Fruit fly (Drosophila melanogaster) whole organism, wandering third instar larva: Measurements from ENCODE around the gene Golgin84.

Experiments
- Abd-B ChIP-seq: fragments of >200 bp; optimal IDR thresholded peaks from 2 replicates; lab custom pipeline; 2017; ENCODE audit warnings: missing biosample characterization, missing genetic modification characterization
- CG32264 ChIP-seq: fragments of 200-800 bp; sonication (Bioruptor generic); optimal IDR thresholded peaks from 2 replicates; lab custom pipeline; 2016; ENCODE audit warnings: missing biosample characterization, missing genetic modification characterization
- CG9705 ChIP-seq: fragments of 200-800 bp; sonication (Bioruptor generic); optimal IDR thresholded peaks from 2 replicates; lab custom pipeline; 2018; ENCODE audit warnings: missing biosample characterization, mild to moderate bottlenecking, missing genetic modification characterization
- CrebA ChIP-seq: fragments of 200-800 bp; sonication (Bioruptor generic); optimal IDR thresholded peaks from 2 replicates; lab custom pipeline; 2016; ENCODE audit warnings: missing biosample characterization, mild to moderate bottlenecking, missing genetic modification characterization, borderline replicate concordance
- Dfd ChIP-seq: fragments of >200 bp; optimal IDR thresholded peaks from 2 replicates; lab custom pipeline; 2017; ENCODE audit warnings: missing biosample characterization, missing genetic modification characterization
- Dif ChIP-seq: fragments of 200-275, 200-300 bp; sonication (Bioruptor generic); optimal IDR thresholded peaks from 2 replicates; lab custom pipeline; 2018; ENCODE audit warnings: missing biosample characterization, missing genetic modification characterization; ENCODE audit not compliant: partially characterized antibody
- GATAd ChIP-seq: sonication (Bioruptor generic); optimal IDR thresholded peaks from 2 replicates; lab custom pipeline; 2016; ENCODE audit warnings: missing biosample characterization, missing genetic modification characterization
- HLH106 ChIP-seq: fragments of 200-800 bp; optimal IDR thresholded peaks from 3 replicates; lab custom pipeline; 2019; ENCODE audit warnings: missing biosample characterization, mild to moderate bottlenecking, missing genetic modification characterization, moderate library complexity
- Hr78 ChIP-seq: fragments of >200 bp; optimal IDR thresholded peaks from 2 replicates; lab custom pipeline; 2017; ENCODE audit warnings: missing biosample characterization, missing genetic modification characterization
- Hr83 ChIP-seq: fragments of 200-300 bp; sonication (Bioruptor generic); optimal IDR thresholded peaks from 2 replicates; lab custom pipeline; 2016; ENCODE audit warnings: missing biosample characterization, mild to moderate bottlenecking, missing genetic modification characterization, moderate library complexity; ENCODE audit not compliant: poor library complexity, severe bottlenecking
- Myc ChIP-seq: fragments of >200 bp; optimal IDR thresholded peaks from 2 replicates; lab custom pipeline; 2017
- N ChIP-seq: fragments of >200 bp; optimal IDR thresholded peaks from 2 replicates; lab custom pipeline; 2018; ENCODE audit warnings: missing biosample characterization, missing external identifiers, missing genetic modification characterization
- OdsH ChIP-seq: fragments of 200-800 bp; sonication (Bioruptor generic); optimal IDR thresholded peaks from 2 replicates; lab custom pipeline; 2016; ENCODE audit warnings: missing biosample characterization, mild to moderate bottlenecking, missing genetic modification characterization
- Rel ChIP-seq, 2 experiments: fragments of 200-800 bp; sonication (Bioruptor generic) in 1 of 2; optimal IDR thresholded peaks; 2 replicates in 1 of 2; 3 replicates in 1 of 2; lab custom pipeline; 2016 to 2019; ENCODE audit warnings: mild to moderate bottlenecking in 2 of 2, missing biosample characterization in 2 of 2, missing genetic modification characterization in 2 of 2, moderate library complexity in 1 of 2
- Sp1 ChIP-seq: fragments of 200-800 bp; sonication (Bioruptor generic); optimal IDR thresholded peaks from 3 replicates; lab custom pipeline; 2019; ENCODE audit warnings: missing biosample characterization, mild to moderate bottlenecking, missing genetic modification characterization, moderate library complexity
- Vsx2 ChIP-seq: fragments of 200-300, 225-300 bp; sonication (Bioruptor generic); optimal IDR thresholded peaks from 2 replicates; lab custom pipeline; 2018; ENCODE audit warnings: missing biosample characterization, missing genetic modification characterization; ENCODE audit not compliant: partially characterized antibody
- dl ChIP-seq, 2 experiments: fragments of 175-275, 200-275 bp in 1 of 2; fragments of 200-275 bp in 1 of 2; sonication (Bioruptor generic); optimal IDR thresholded peaks; lab custom pipeline; 2018; ENCODE audit warnings: mild to moderate bottlenecking in 2 of 2, missing biosample characterization in 2 of 2, missing genetic modification characterization in 2 of 2, moderate library complexity in 2 of 2; ENCODE audit not compliant: partially characterized antibody in 2 of 2, insufficient read depth in 1 of 2
- dmrt93B ChIP-seq: fragments of 200-800 bp; sonication (Bioruptor generic); optimal IDR thresholded peaks from 2 replicates; lab custom pipeline; 2018; ENCODE audit warnings: missing biosample characterization, mild to moderate bottlenecking, missing genetic modification characterization
- dsf ChIP-seq: sonication (Bioruptor generic); optimal IDR thresholded peaks from 2 replicates; lab custom pipeline; 2016; ENCODE audit warnings: missing biosample characterization, missing genetic modification characterization, borderline replicate concordance
- ey ChIP-seq: fragments of 200-800 bp; sonication (Bioruptor generic); optimal IDR thresholded peaks from 2 replicates; lab custom pipeline; 2016; ENCODE audit warnings: missing biosample characterization, missing genetic modification characterization
- foxo ChIP-seq, 2 experiments: fragments of 200-800 bp; sonication (Bioruptor generic); optimal IDR thresholded peaks; 2 replicates in 1 of 2; 3 replicates in 1 of 2; lab custom pipeline; 2016 to 2017; ENCODE audit warnings: missing biosample characterization in 2 of 2, missing genetic modification characterization in 2 of 2
- fru ChIP-seq: fragments of 200-800 bp; sonication (Bioruptor generic); optimal IDR thresholded peaks from 3 replicates; lab custom pipeline; 2016; ENCODE audit warnings: missing biosample characterization, mild to moderate bottlenecking, missing genetic modification characterization
- h ChIP-seq: fragments of 200-800 bp; sonication (Bioruptor generic); optimal IDR thresholded peaks from 3 replicates; lab custom pipeline; 2016; ENCODE audit warnings: missing biosample characterization, mild to moderate bottlenecking, missing genetic modification characterization
- jim ChIP-seq: fragments of 175-275, 200-325 bp; sonication (Bioruptor generic); optimal IDR thresholded peaks from 2 replicates; lab custom pipeline; 2016; ENCODE audit warnings: missing biosample characterization, mild to moderate bottlenecking, missing genetic modification characterization
- lola ChIP-seq: fragments of >200 bp; optimal IDR thresholded peaks from 2 replicates; lab custom pipeline; 2017; ENCODE audit warnings: missing biosample characterization, missing genetic modification characterization
- pan ChIP-seq: fragments of >200 bp; optimal IDR thresholded peaks from 2 replicates; lab custom pipeline; 2017
- psq ChIP-seq: fragments of 200-800 bp; sonication (Bioruptor generic); optimal IDR thresholded peaks from 3 replicates; lab custom pipeline; 2017; ENCODE audit warnings: missing biosample characterization, mild to moderate bottlenecking, missing genetic modification characterization, moderate library complexity
- rgr ChIP-seq: fragments of 200-800 bp; sonication (Bioruptor generic); optimal IDR thresholded peaks from 3 replicates; lab custom pipeline; 2016; ENCODE audit warnings: missing biosample characterization, mild to moderate bottlenecking, missing genetic modification characterization
- sv ChIP-seq: fragments of 200-800 bp; sonication (Bioruptor generic); optimal IDR thresholded peaks from 3 replicates; lab custom pipeline; 2016; ENCODE audit warnings: missing biosample characterization, missing genetic modification characterization
- tai ChIP-seq: sonication (Bioruptor generic); optimal IDR thresholded peaks from 2 replicates; lab custom pipeline; 2016; ENCODE audit warnings: missing biosample characterization, missing genetic modification characterization

The Golgin84 gene

DNA sequence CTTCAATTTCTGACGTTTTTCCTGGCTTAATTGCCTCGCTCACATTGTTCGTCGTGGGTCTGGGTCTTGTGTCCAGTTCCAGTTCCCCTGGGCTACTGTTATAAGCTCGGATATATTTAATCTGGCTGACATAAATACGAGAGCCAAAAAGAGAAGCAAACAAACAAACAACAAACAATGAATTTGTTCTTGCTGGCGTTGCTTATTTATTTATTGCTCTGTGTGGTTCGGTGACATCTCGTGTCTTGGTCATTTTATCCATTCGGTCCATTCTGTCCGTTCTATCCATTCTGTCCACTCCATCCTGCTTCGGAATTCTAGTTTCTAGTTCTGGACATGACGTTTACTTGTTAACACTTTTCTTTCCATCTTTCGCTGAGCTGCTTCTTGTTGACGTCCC lies 27.2 kb upstream of the Golgin84 start, which contains the start of gene CG17780:
Gene CG17780 (minus strand): TSS at position 101 of the 400 bp plus-strand sequence.
- no peak for TF ChIP-seq lola (GFP tag; lab: Kevin White, UChicago)

dm6 chr3R:24376565-24376964 lies 18.8 kb upstream of the Golgin84 start, which contains the start of gene CG33342:
CG33342 (plus strand) TSS chr3R:24376865.
- TF ChIP-seq tai (GFP tag; lab: Kevin White, UChicago) = no peak
- no peak for TF ChIP-seq N (GFP tag; lab: Kevin White, UChicago)
- no peak for TF ChIP-seq lola (GFP tag; lab: Kevin White, UChicago)
- no peak for TF ChIP-seq dl (GFP tag; optimal IDR thresholded peaks at IDR 0.05; lab: Kevin White, UChicago; ENCODE audit: insufficient read depth in 1 of 2, partially characterized antibody in 2 of 2)
- no peak for TF ChIP-seq pan
- no peak for TF ChIP-seq CrebA (GFP tag; lab: Kevin White, UChicago)
- TF ChIP-seq CG32264 (GFP tag; lab: Kevin White, UChicago) = no peak
- TF ChIP-seq dmrt93B (GFP tag; lab: Kevin White, UChicago) = no peak
- TF ChIP-seq Dif (GFP tag; lab: Kevin White, UChicago) = no peak
- no peak for TF ChIP-seq OdsH
- no peak for TF ChIP-seq psq (GFP tag; lab: Kevin White, UChicago)
- TF ChIP-seq rgr (GFP tag; lab: Kevin White, UChicago) = no peak

DNA sequence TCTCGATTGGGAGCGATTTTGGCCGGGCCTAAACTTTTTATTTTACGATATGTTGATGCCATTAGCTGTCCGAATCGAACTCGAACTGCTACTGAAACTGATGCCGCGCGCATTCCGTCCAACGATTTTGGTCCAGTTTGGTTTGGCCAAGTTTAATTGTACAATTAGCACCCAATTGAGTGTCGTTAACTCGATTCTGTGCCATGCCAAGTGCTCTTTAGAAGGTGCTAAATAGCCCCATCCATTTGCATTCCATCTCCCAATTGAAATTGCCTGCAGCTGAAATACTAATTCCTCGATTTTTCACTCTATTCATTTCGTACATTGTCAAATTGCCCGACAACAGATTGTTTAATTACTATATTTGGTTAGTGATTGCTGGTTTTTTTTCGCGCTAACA lies 17.8 kb upstream of the Golgin84 start, which contains the start of gene CG17781:
Gene CG17781 (minus strand): TSS at position 101 of the 400 bp plus-strand sequence.
- TF ChIP-seq fru (no peak), dl (GFP tag; optimal IDR thresholded peaks at IDR 0.05; lab: Kevin White, UChicago; ENCODE audit: insufficient read depth in 1 of 2, partially characterized antibody in 2 of 2) (no peak), CG9705 (GFP tag; lab: Kevin White, UChicago) (no peak), N (GFP tag; lab: Kevin White, UChicago) (no peak), dsf (GFP tag; lab: Kevin White, UChicago) (no peak)

- TF ChIP-seq dmrt93B (GFP tag; lab: Kevin White, UChicago) = no peak
- TF ChIP-seq CG9705 (GFP tag; lab: Kevin White, UChicago) = no peak
- no peak for TF ChIP-seq foxo (GFP tag; optimal IDR thresholded peaks at IDR 0.05; lab: Kevin White, UChicago)
- TF ChIP-seq N (GFP tag; lab: Kevin White, UChicago) = no peak
- TF ChIP-seq dl (GFP tag; optimal IDR thresholded peaks at IDR 0.05; lab: Kevin White, UChicago; ENCODE audit: insufficient read depth in 1 of 2, partially characterized antibody in 2 of 2) = no peak
- TF ChIP-seq Dfd (GFP tag; lab: Kevin White, UChicago) = no peak
- no peak for TF ChIP-seq ey (GFP tag; lab: Kevin White, UChicago)
- no peak for TF ChIP-seq fru
- no peak for TF ChIP-seq Rel (GFP tag; optimal IDR thresholded peaks at IDR 0.05; lab: Kevin White, UChicago)
- no peak for TF ChIP-seq Rel (tag; optimal IDR thresholded peaks at IDR 0.05; lab: Kevin White, UChicago)
- TF ChIP-seq rgr (GFP tag; lab: Kevin White, UChicago) = no peak
- no peak for TF ChIP-seq Hr78 (GFP tag; lab: Kevin White, UChicago)
- TF ChIP-seq sv (GFP tag; lab: Kevin White, UChicago) = no peak
- TF ChIP-seq Sp1 = no peak
- no peak for TF ChIP-seq GATAd
Measured at dm6 chr3R:24372662-24373061, 14.9 kb upstream of the Golgin84 start, which contains the start of gene CG17782. CG17782 (minus strand) TSS chr3R:24372762.

dm6 chr3R:24369268-24369667 lies 11.5 kb upstream of the Golgin84 start, which contains the start of gene CG13614:
CG13614 (plus strand) TSS chr3R:24369568.
- TF ChIP-seq Rel (GFP tag; optimal IDR thresholded peaks at IDR 0.05; lab: Kevin White, UChicago) (no peak), Rel (tag; optimal IDR thresholded peaks at IDR 0.05; lab: Kevin White, UChicago) (no peak), GATAd (no peak), dmrt93B (GFP tag; lab: Kevin White, UChicago) (no peak), HLH106 (no peak), Dfd (GFP tag; lab: Kevin White, UChicago) (no peak), rgr (GFP tag; lab: Kevin White, UChicago) (no peak), ey (GFP tag; lab: Kevin White, UChicago) (no peak)

DNA sequence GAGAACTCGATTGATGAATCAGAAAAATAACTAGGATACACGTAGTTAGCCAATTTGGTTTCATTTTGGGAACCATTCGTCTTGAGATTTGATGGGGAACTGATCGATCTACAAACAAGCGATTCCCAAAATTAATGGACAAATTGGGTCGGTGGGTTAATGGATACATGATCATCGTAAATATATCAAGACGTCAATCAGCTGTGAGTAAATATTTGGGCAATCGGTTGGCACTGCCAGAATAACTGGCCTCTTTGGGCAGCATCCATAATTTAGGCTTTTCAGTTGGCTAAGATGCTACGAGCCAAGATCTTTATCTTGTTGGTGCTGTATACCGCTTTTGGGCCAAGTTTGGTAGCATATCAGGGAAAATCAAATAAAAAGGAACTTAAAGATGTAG lies 10.3 kb upstream of the Golgin84 start, which contains the start of the genes CG42812 and CG33341:
Gene CG42812 (minus strand): TSS at position 101 of the 400 bp plus-strand sequence.
Gene CG33341 (plus strand): TSS at position 295 of the 400 bp plus-strand sequence.
- TF ChIP-seq fru = no peak

dm6 chr3R:24367120-24367519 lies 9.4 kb upstream of the Golgin84 start, which contains the start of gene CG42811:
CG42811 (minus strand) TSS chr3R:24367220.
- no peak for TF ChIP-seq h (GFP tag; lab: Kevin White, UChicago)
- no peak for TF ChIP-seq rgr (GFP tag; lab: Kevin White, UChicago)
- no peak for TF ChIP-seq Dif (GFP tag; lab: Kevin White, UChicago)
- no peak for TF ChIP-seq CrebA (GFP tag; lab: Kevin White, UChicago)
- TF ChIP-seq Sp1 = no peak
- no peak for TF ChIP-seq Abd-B (GFP tag; lab: Kevin White, UChicago)
- TF ChIP-seq ey (GFP tag; lab: Kevin White, UChicago) = no peak
- TF ChIP-seq Vsx2 (GFP tag; lab: Kevin White, UChicago) = no peak
- TF ChIP-seq N (GFP tag; lab: Kevin White, UChicago) = no peak
- TF ChIP-seq dsf (GFP tag; lab: Kevin White, UChicago) = no peak
- TF ChIP-seq Hr83 (GFP tag; lab: Kevin White, UChicago) = no peak
- no peak for TF ChIP-seq jim (GFP tag; lab: Kevin White, UChicago)
- no peak for TF ChIP-seq Myc (lab: Kevin White, UChicago)
- TF ChIP-seq GATAd = no peak
- no peak for TF ChIP-seq foxo (GFP tag; optimal IDR thresholded peaks at IDR 0.05; lab: Kevin White, UChicago)
